Worm (Caenorhabditis elegans): Measurements from ENCODE around the gene gskl-1.

Gene gskl-1

ce11 chrII:10982017-10982416 is 34.7 kb downstream of the gskl-1 start:
- TF ChIP-seq R02D3.7 (tag; optimal IDR thresholded peaks at IDR 0.05) (no peak), pqm-1 (tag; optimal IDR thresholded peaks at IDR 0.05) (no peak), egl-5 (tag; optimal IDR thresholded peaks at IDR 0.05) (peak; percentile 56), lin-15B (tag; optimal IDR thresholded peaks at IDR 0.05) (no peak), mdl-1 (tag; optimal IDR thresholded peaks at IDR 0.05) (no peak), lin-39 (tag; optimal IDR thresholded peaks at IDR 0.05) (peak; percentile 50), nhr-237 (tag; optimal IDR thresholded peaks at IDR 0.05) (no peak), ZK546.5 (tag; optimal IDR thresholded peaks at IDR 0.05) (no peak), nfya-1 (tag; optimal IDR thresholded peaks at IDR 0.05; ENCODE audit: insufficient read depth) (peak; percentile 35), fkh-10 (GFP tag; optimal IDR thresholded peaks at IDR 0.05) (no peak), snpc-4 (tag; optimal IDR thresholded peaks at IDR 0.05) (no peak), nhr-25 (tag; optimal IDR thresholded peaks at IDR 0.05) (no peak), zag-1 (tag; optimal IDR thresholded peaks at IDR 0.05) (no peak), tbx-2 (tag; optimal IDR thresholded peaks at IDR 0.05) (no peak), daf-12 (tag; optimal IDR thresholded peaks at IDR 0.05) (no peak)

ce11 chrII:10986461-10987090 is 39.2 kb downstream of the gskl-1 start:
- no peak for TF ChIP-seq hmg-11 (tag; optimal IDR thresholded peaks at IDR 0.05)
- no peak for TF ChIP-seq nhr-77 (tag; optimal IDR thresholded peaks at IDR 0.05)
- TF ChIP-seq ama-1 (optimal IDR thresholded peaks at IDR 0.05): no peak
- peak; percentile 56 for TF ChIP-seq lin-39 (tag; optimal IDR thresholded peaks at IDR 0.05)

- no peak for TF ChIP-seq fkh-10 (GFP tag; optimal IDR thresholded peaks at IDR 0.05)
- no peak for TF ChIP-seq fos-1 (tag; optimal IDR thresholded peaks at IDR 0.05)
- peak; percentile 16 for TF ChIP-seq pha-4 (tag; optimal IDR thresholded peaks at IDR 0.05)
Measured at ce11 chrII:10988575-10988974, 41.2 kb downstream of the gskl-1 start.

ce11 chrII:10989180-10989579 is 41.8 kb downstream of the gskl-1 start:
- TF ChIP-seq nhr-67 (tag; optimal IDR thresholded peaks at IDR 0.05) (no peak), aly-2 (tag; optimal IDR thresholded peaks at IDR 0.05) (no peak), egl-5 (tag; optimal IDR thresholded peaks at IDR 0.05) (peak; percentile 37), lsy-12 (tag; optimal IDR thresholded peaks at IDR 0.05) (no peak)

ce11 chrII:10990592-10990991 is 43.2 kb downstream of the gskl-1 start:
- TF ChIP-seq egl-27 (tag; optimal IDR thresholded peaks at IDR 0.05) (no peak), mdl-1 (tag; optimal IDR thresholded peaks at IDR 0.05) (no peak), pha-4 (tag; optimal IDR thresholded peaks at IDR 0.05) (no peak), nhr-237 (tag; optimal IDR thresholded peaks at IDR 0.05) (no peak), nhr-76 (tag; optimal IDR thresholded peaks at IDR 0.05) (no peak), lin-15B (tag; optimal IDR thresholded peaks at IDR 0.05) (no peak), mml-1 (tag; optimal IDR thresholded peaks at IDR 0.05) (no peak), lin-39 (tag; optimal IDR thresholded peaks at IDR 0.05) (peak; percentile 71)

ce11 chrII:10993607-10994229 is 46.4 kb downstream of the gskl-1 start:
- TF ChIP-seq ceh-82 (tag; optimal IDR thresholded peaks at IDR 0.05) (no peak), elt-1 (tag; optimal IDR thresholded peaks at IDR 0.05) (peak; percentile 89)

- TF ChIP-seq nhr-28 (tag; optimal IDR thresholded peaks at IDR 0.05) (no peak), ceh-16 (tag; optimal IDR thresholded peaks at IDR 0.05) (no peak), nhr-11 (tag; optimal IDR thresholded peaks at IDR 0.05) (no peak), skn-1 (tag; optimal IDR thresholded peaks at IDR 0.05) (no peak), aly-2 (tag; optimal IDR thresholded peaks at IDR 0.05) (no peak), pha-4 (tag; optimal IDR thresholded peaks at IDR 0.05) (no peak), ceh-9 (tag; optimal IDR thresholded peaks at IDR 0.05) (no peak), zag-1 (tag; optimal IDR thresholded peaks at IDR 0.05) (no peak), eor-1 (tag; optimal IDR thresholded peaks at IDR 0.05) (no peak), mdl-1 (tag; optimal IDR thresholded peaks at IDR 0.05) (no peak), jun-1 (tag; optimal IDR thresholded peaks at IDR 0.05) (no peak), nhr-12 (tag; optimal IDR thresholded peaks at IDR 0.05) (no peak), lin-39 (tag; optimal IDR thresholded peaks at IDR 0.05) (no peak), ceh-82 (tag; optimal IDR thresholded peaks at IDR 0.05) (no peak), unc-62 (GFP tag; optimal IDR thresholded peaks at IDR 0.05) (no peak)
Measured at ce11 chrII:10995600-10995999, 48.2 kb downstream of the gskl-1 start.

All from whole organism, L3 larva.